Fruit fly (Drosophila melanogaster): ENCODE results near the gene Gr28a.

dm6 chr2L:7437325-7437707, 16.7 kb downstream of the Gr28a start, which contains the start of gene CG5973:
- no peak for TF ChIP-seq usp (GFP tag; optimal IDR thresholded peaks at IDR 0.05)
- no peak for TF ChIP-seq pan (optimal IDR thresholded peaks at IDR 0.05)

Measured in whole organism.